Worm (Caenorhabditis elegans) whole organism, midembryonic: ENCODE measurements around the gene famh-136.

Experiments
- T22C8.4 ChIP-seq: fragments of 200-800 bp; sonication (Bioruptor generic); IDR thresholded peaks from 2 replicates; pipeline ENCODE4 v1.3.6; 2022; ENCODE audit warnings: missing genetic modification characterization, missing compliant biosample characterization
- cog-1 ChIP-seq: sonication (generic microtip); optimal IDR thresholded peaks from 2 replicates; lab custom pipeline; 2016; ENCODE audit warnings: missing genetic modification characterization, missing compliant biosample characterization
- flt-1 ChIP-seq: fragments of 200-800 bp; sonication (Bioruptor generic); IDR thresholded peaks from 2 replicates; pipeline ENCODE4 v1.3.6; 2022; ENCODE audit warnings: missing genetic modification characterization, missing compliant biosample characterization
- klf-2 ChIP-seq: fragments of 200-800 bp; sonication (Bioruptor generic); conservative IDR thresholded peaks from 2 replicates; pipeline ENCODE4 v1.3.6; 2022; ENCODE audit warnings: missing genetic modification reagents, missing genetic modification characterization, missing compliant biosample characterization
- tab-1 ChIP-seq: fragments of 200-800 bp; sonication (Bioruptor generic); IDR thresholded peaks from 2 replicates; pipeline ENCODE4 v1.3.6; 2022; ENCODE audit warnings: missing genetic modification characterization, missing compliant biosample characterization
- ztf-23 ChIP-seq: fragments of 200-800 bp; sonication (Bioruptor generic); IDR thresholded peaks from 2 replicates; pipeline ENCODE4 v1.3.6; 2022; ENCODE audit warnings: missing genetic modification reagents, missing genetic modification characterization, missing compliant biosample characterization

DNA sequence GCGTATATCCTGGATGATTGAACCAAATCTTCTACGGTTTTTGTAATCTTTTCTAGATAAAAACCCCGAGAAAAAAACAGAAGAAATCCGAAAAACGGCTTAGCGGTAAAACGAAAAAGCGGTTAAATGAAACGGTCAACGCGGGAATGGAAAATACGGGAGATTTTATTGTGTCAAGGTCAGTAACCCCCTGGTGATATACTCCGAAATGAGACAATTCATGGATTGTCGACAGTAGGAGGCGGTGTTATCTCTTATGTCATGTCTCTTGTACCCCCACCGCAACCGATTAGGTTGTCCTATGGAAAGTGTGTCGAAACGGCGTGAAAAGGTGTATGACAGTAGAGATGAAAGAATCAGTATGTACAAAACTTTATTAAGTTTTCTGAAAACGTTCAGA is 43.4 kb upstream of the famh-136 start:
- TF ChIP-seq ztf-23 (GFP tag; lab: Robert Waterston, UW) (no peak), klf-2 (GFP tag; lab: Robert Waterston, UW) (no peak), flt-1 (GFP tag; lab: Robert Waterston, UW) (no peak), T22C8.4 (GFP tag; lab: Robert Waterston, UW) (no peak), tab-1 (no peak), cog-1 (tag; lab: Kevin White, UChicago) (no peak)
